Fruit fly (Drosophila melanogaster) whole organism, embryonic: ENCODE data around the gene CG10185.

Experiments used
- Bdp1 ChIP-seq: fragments of 200-800 bp; sonication (Bioruptor generic); optimal IDR thresholded peaks from 3 replicates; lab custom pipeline; 2016; ENCODE audit warnings: missing biosample characterization, missing genetic modification characterization
- CG10267 ChIP-seq: fragments of 200-800 bp; sonication (Bioruptor generic); optimal IDR thresholded peaks from 2 replicates; lab custom pipeline; 2018; ENCODE audit warnings: missing biosample characterization, mild to moderate bottlenecking, missing genetic modification characterization, moderate library complexity
- CG10565 ChIP-seq: fragments of 200-800 bp; sonication (Bioruptor generic); optimal IDR thresholded peaks from 3 replicates; lab custom pipeline; 2016; ENCODE audit warnings: missing biosample characterization, mild to moderate bottlenecking, missing genetic modification characterization
- CG10979 ChIP-seq: fragments of 200-800 bp; sonication (Bioruptor generic); optimal IDR thresholded peaks from 2 replicates; lab custom pipeline; 2018; ENCODE audit warnings: missing biosample characterization, mild to moderate bottlenecking, missing genetic modification characterization, moderate library complexity
- CG11504 ChIP-seq: fragments of 200-800 bp; sonication (Bioruptor generic); optimal IDR thresholded peaks from 3 replicates; lab custom pipeline; 2019; ENCODE audit warnings: missing biosample characterization, mild to moderate bottlenecking, missing genetic modification characterization, moderate library complexity
- CG11560 ChIP-seq: fragments of 200-800 bp; sonication (Bioruptor generic); IDR thresholded peaks from 3 replicates; pipeline ENCODE4 v1.3.6; 2022; ENCODE audit warnings: missing biosample characterization, missing genetic modification characterization
- CG13287 ChIP-seq: fragments of 200-800 bp; sonication (Bioruptor generic); IDR thresholded peaks from 2 replicates; pipeline ENCODE4 v1.3.6; 2022; ENCODE audit warnings: missing biosample characterization, missing genetic modification characterization; ENCODE audit not compliant: partially characterized antibody
- CG13894 ChIP-seq: fragments of 200-800 bp; sonication (Bioruptor generic); optimal IDR thresholded peaks from 3 replicates; lab custom pipeline; 2018; ENCODE audit warnings: missing biosample characterization, mild to moderate bottlenecking, missing genetic modification characterization, moderate library complexity
- CG16813 ChIP-seq: fragments of 200-800 bp; sonication (Bioruptor generic); IDR thresholded peaks from 3 replicates; pipeline ENCODE4 v1.3.6; 2022; ENCODE audit warnings: missing biosample characterization, missing genetic modification characterization; ENCODE audit not compliant: partially characterized antibody
- CG17186 ChIP-seq: fragments of 200-800 bp; sonication (Bioruptor generic); optimal IDR thresholded peaks from 3 replicates; lab custom pipeline; 2017; ENCODE audit warnings: missing biosample characterization, missing genetic modification reagents, missing genetic modification characterization
- CG17829 ChIP-seq: fragments of 200-800 bp; optimal IDR thresholded peaks from 2 replicates; lab custom pipeline; 2019; ENCODE audit warnings: missing biosample characterization, mild to moderate bottlenecking, missing genetic modification characterization, moderate library complexity
- CG17912 ChIP-seq: fragments of 200-800 bp; sonication (Bioruptor generic); optimal IDR thresholded peaks from 2 replicates; lab custom pipeline; 2018; ENCODE audit warnings: missing biosample characterization, mild to moderate bottlenecking, missing genetic modification characterization
- CG18764 ChIP-seq: fragments of 200-800 bp; sonication (Bioruptor generic); optimal IDR thresholded peaks from 3 replicates; lab custom pipeline; 2016; ENCODE audit warnings: missing biosample characterization, missing genetic modification characterization
- CG30020 ChIP-seq: fragments of 200-800 bp; optimal IDR thresholded peaks from 2 replicates; lab custom pipeline; 2019; ENCODE audit warnings: missing biosample characterization, mild to moderate bottlenecking, missing genetic modification characterization, moderate library complexity
- CG4404 ChIP-seq: fragments of 200-800 bp; sonication (Bioruptor generic); IDR thresholded peaks from 2 replicates; pipeline ENCODE4 v1.3.6; 2022; ENCODE audit warnings: missing biosample characterization, missing genetic modification characterization
- CG6689 ChIP-seq: fragments of 200-800 bp; sonication (Bioruptor generic); IDR thresholded peaks from 2 replicates; pipeline ENCODE4 v1.3.6; 2022; ENCODE audit warnings: missing biosample characterization, missing genetic modification characterization
- CG8388 ChIP-seq: fragments of 200-800 bp; sonication (Bioruptor generic); optimal IDR thresholded peaks from 2 replicates; lab custom pipeline; 2019; ENCODE audit warnings: missing biosample characterization, mild to moderate bottlenecking, missing genetic modification characterization, moderate library complexity
- CG9609 ChIP-seq: fragments of 200-800 bp; sonication (Bioruptor generic); optimal IDR thresholded peaks from 3 replicates; lab custom pipeline; 2016; ENCODE audit warnings: missing biosample characterization, missing genetic modification characterization
- Camta ChIP-seq: fragments of 200-800 bp; sonication (Bioruptor generic); optimal IDR thresholded peaks from 2 replicates; lab custom pipeline; 2016; ENCODE audit warnings: missing biosample characterization, missing genetic modification characterization
- D ChIP-seq, 2 experiments: fragments of 200-800 bp in 1 of 2; fragments of >200 bp in 1 of 2; sonication (Bioruptor generic) in 1 of 2; optimal IDR thresholded peaks; 2 replicates in 1 of 2; 3 replicates in 1 of 2; lab custom pipeline; 2017; ENCODE audit warnings: mild to moderate bottlenecking in 1 of 2, missing biosample characterization in 1 of 2, missing genetic modification characterization in 1 of 2, missing genetic modification reagents in 1 of 2
- Deaf1 ChIP-seq: fragments of 200-800 bp; optimal IDR thresholded peaks from 3 replicates; lab custom pipeline; 2019; ENCODE audit warnings: missing biosample characterization, mild to moderate bottlenecking, missing genetic modification characterization, moderate library complexity
- Dll ChIP-seq: fragments of 200-800 bp; sonication (Bioruptor generic); IDR thresholded peaks from 4 replicates; pipeline ENCODE4 v1.3.6; 2022; ENCODE audit warnings: missing biosample characterization, missing genetic modification characterization; ENCODE audit not compliant: partially characterized antibody
- Drgx ChIP-seq: fragments of 200-800 bp; sonication (Bioruptor generic); IDR thresholded peaks from 2 replicates; pipeline ENCODE4 v1.3.6; 2022; ENCODE audit warnings: missing biosample characterization, missing genetic modification characterization
- Gsc ChIP-seq: fragments of 200-800 bp; sonication (Bioruptor generic); IDR thresholded peaks from 2 replicates; pipeline ENCODE4 v1.3.6; 2022; ENCODE audit warnings: missing biosample characterization, missing genetic modification characterization
- H15 ChIP-seq: fragments of 200-800 bp; sonication (Bioruptor generic); IDR thresholded peaks from 3 replicates; pipeline ENCODE4 v1.3.6; 2022; ENCODE audit warnings: missing biosample characterization, missing genetic modification characterization
- HLH4C ChIP-seq: fragments of 200-800 bp; sonication (Bioruptor generic); IDR thresholded peaks from 3 replicates; pipeline ENCODE4 v1.3.6; 2022; ENCODE audit warnings: missing biosample characterization, missing genetic modification characterization; ENCODE audit not compliant: partially characterized antibody
- HmgZ ChIP-seq: fragments of 200-800 bp; sonication (Bioruptor generic); optimal IDR thresholded peaks from 2 replicates; lab custom pipeline; 2018; ENCODE audit warnings: missing biosample characterization, mild to moderate bottlenecking, missing genetic modification characterization
- Hr39 ChIP-seq: fragments of >200 bp; optimal IDR thresholded peaks from 2 replicates; lab custom pipeline; 2017
- Poxn ChIP-seq: fragments of 200-800 bp; sonication (Bioruptor generic); IDR thresholded peaks from 2 replicates; pipeline ENCODE4 v1.3.6; 2022; ENCODE audit warnings: missing biosample characterization, missing genetic modification characterization
- Sry-β ChIP-seq: fragments of 200-800 bp; sonication (Bioruptor generic); optimal IDR thresholded peaks from 2 replicates; lab custom pipeline; 2018; ENCODE audit warnings: missing biosample characterization, mild to moderate bottlenecking, missing genetic modification characterization, moderate library complexity
- Xrp1 ChIP-seq: fragments of 200-800 bp; sonication (Bioruptor generic); IDR thresholded peaks from 2 replicates; pipeline ENCODE4 v1.3.6; 2022; ENCODE audit warnings: missing biosample characterization, missing genetic modification characterization
- ab ChIP-seq: fragments of 200-800 bp; sonication (Bioruptor generic); optimal IDR thresholded peaks from 2 replicates; lab custom pipeline; 2016; ENCODE audit warnings: missing biosample characterization, missing genetic modification characterization
- ash1 ChIP-seq: fragments of 200-800 bp; sonication (Bioruptor generic); optimal IDR thresholded peaks from 2 replicates; lab custom pipeline; 2018; ENCODE audit warnings: missing biosample characterization, mild to moderate bottlenecking, missing genetic modification characterization
- cas ChIP-seq: fragments of 200-800 bp; sonication (Bioruptor generic); IDR thresholded peaks from 2 replicates; pipeline ENCODE4 v1.3.6; 2022; ENCODE audit warnings: missing biosample characterization, missing genetic modification characterization
- crc ChIP-seq: fragments of 200-800 bp; sonication (Bioruptor generic); optimal IDR thresholded peaks from 2 replicates; lab custom pipeline; 2016; ENCODE audit warnings: missing biosample characterization, missing genetic modification characterization
- da ChIP-seq: fragments of 200-800 bp; sonication (Bioruptor generic); optimal IDR thresholded peaks from 2 replicates; lab custom pipeline; 2016; ENCODE audit warnings: missing biosample characterization, missing genetic modification characterization
- dati ChIP-seq: fragments of 200-800 bp; sonication (Bioruptor generic); IDR thresholded peaks from 2 replicates; pipeline ENCODE4 v1.3.6; 2022; ENCODE audit warnings: missing biosample characterization, missing genetic modification characterization
- dm ChIP-seq: fragments of 200-800 bp; sonication (Bioruptor generic); optimal IDR thresholded peaks from 3 replicates; lab custom pipeline; 2016; ENCODE audit warnings: missing biosample characterization, missing genetic modification characterization
- fd102C ChIP-seq: fragments of 200-800 bp; sonication (Bioruptor generic); optimal IDR thresholded peaks from 2 replicates; lab custom pipeline; 2018; ENCODE audit warnings: missing biosample characterization, mild to moderate bottlenecking, missing genetic modification characterization, moderate library complexity
- gcm2 ChIP-seq: fragments of 200-800 bp; sonication (Bioruptor generic); optimal IDR thresholded peaks from 2 replicates; lab custom pipeline; 2016; ENCODE audit warnings: missing biosample characterization, missing genetic modification characterization
- gro ChIP-seq: fragments of 200-800 bp; sonication (Bioruptor generic); optimal IDR thresholded peaks from 2 replicates; lab custom pipeline; 2016; ENCODE audit warnings: missing biosample characterization, missing genetic modification characterization
- lilli ChIP-seq: fragments of 200-800 bp; sonication (Bioruptor generic); optimal IDR thresholded peaks from 3 replicates; lab custom pipeline; 2016; ENCODE audit warnings: missing biosample characterization, missing genetic modification characterization
- odd ChIP-seq: fragments of 200-800 bp; sonication (Bioruptor generic); optimal IDR thresholded peaks from 2 replicates; lab custom pipeline; 2017; ENCODE audit warnings: missing biosample characterization, mild to moderate bottlenecking, missing genetic modification characterization
- pan ChIP-seq, 4 experiments: fragments of >200 bp in 3 of 4; fragments of 200-800 bp in 1 of 4; sonication (Bioruptor generic) in 1 of 4; optimal IDR thresholded peaks in 3 of 4; IDR thresholded peaks in 1 of 4; 2 replicates each; pipeline versions ENCODE4 v1.3.6 to Lab custom; 2017 to 2022; ENCODE audit warnings: missing biosample characterization in 2 of 4, missing genetic modification characterization in 2 of 4, mixed read lengths in 1 of 4
- pho ChIP-seq: fragments of 200-800 bp; sonication (Bioruptor generic); optimal IDR thresholded peaks from 2 replicates; lab custom pipeline; 2016; ENCODE audit warnings: missing biosample characterization, missing genetic modification characterization
- pzg ChIP-seq: fragments of 200-800 bp; sonication (Bioruptor generic); optimal IDR thresholded peaks from 3 replicates; lab custom pipeline; 2018; ENCODE audit warnings: missing biosample characterization, mild to moderate bottlenecking, missing genetic modification characterization, moderate library complexity
- row ChIP-seq: fragments of 200-800 bp; sonication (Bioruptor generic); IDR thresholded peaks from 3 replicates; pipeline ENCODE4 v1.3.6; 2022; ENCODE audit warnings: missing biosample characterization, missing genetic modification characterization
- toy ChIP-seq: fragments of 200-800 bp; sonication (Bioruptor generic); IDR thresholded peaks from 2 replicates; pipeline ENCODE4 v1.3.6; 2022; ENCODE audit warnings: missing biosample characterization, missing genetic modification characterization
- tx ChIP-seq: fragments of 200-800 bp; sonication (Bioruptor generic); optimal IDR thresholded peaks from 2 replicates; lab custom pipeline; 2016; ENCODE audit warnings: missing biosample characterization, missing genetic modification characterization
- wdn ChIP-seq: fragments of 200-800 bp; sonication (Bioruptor generic); IDR thresholded peaks from 2 replicates; pipeline ENCODE4 v1.3.6; 2022; ENCODE audit warnings: missing biosample characterization, missing genetic modification characterization

CG10185 gene

dm6 chr3R:16050621-16051328, 16.6 kb downstream of the CG10185 start, which contains the start of gene msps (continued):
- no peak for TF ChIP-seq dati (GFP tag; lab: Robert Waterston, UW)
- no peak for TF ChIP-seq wdn
- no peak for TF ChIP-seq CG30020
- no peak for TF ChIP-seq CG10565 (GFP tag; lab: Kevin White, UChicago)
- TF ChIP-seq Deaf1 (tag; lab: Kevin White, UChicago) = no peak
- TF ChIP-seq Sry-β (GFP tag; lab: Kevin White, UChicago) = no peak
- TF ChIP-seq CG18764 (GFP tag; lab: Kevin White, UChicago) = no peak
- TF ChIP-seq Xrp1 (GFP tag; lab: Robert Waterston, UW) = no peak
- peak; percentile 0 for TF ChIP-seq CG11504 (tag; lab: Kevin White, UChicago)
- no peak for TF ChIP-seq lilli (GFP tag; lab: Kevin White, UChicago)
- TF ChIP-seq CG10979 (tag; lab: Kevin White, UChicago) = no peak
- TF ChIP-seq Poxn (GFP tag; lab: Robert Waterston, UW) = no peak
- no peak for TF ChIP-seq CG17186 (GFP tag; lab: Kevin White, UChicago)
- no peak for TF ChIP-seq CG11560
- TF ChIP-seq CG4404 (GFP tag; lab: Robert Waterston, UW) = no peak
- TF ChIP-seq CG9609 (GFP tag; lab: Kevin White, UChicago) = no peak
- TF ChIP-seq toy (GFP tag; lab: Robert Waterston, UW) = no peak
- no peak for TF ChIP-seq pan (optimal IDR thresholded peaks at IDR 0.05; lab: Kevin White, UChicago)
- no peak for TF ChIP-seq pan (GFP tag; optimal IDR thresholded peaks at IDR 0.05 in 1 of 2, IDR thresholded peaks at IDR 0.05 in 1 of 2)
- peak; percentile 52; the same call in 2 of the 3 replicates for TF ChIP-seq HLH4C (GFP tag; lab: Robert Waterston, UW)
- no peak for TF ChIP-seq da
- no peak for TF ChIP-seq tx
- no peak for TF ChIP-seq CG13287 (GFP tag; lab: Robert Waterston, UW)
- TF ChIP-seq pzg (GFP tag; lab: Kevin White, UChicago) = peak; percentile 84
- no peak for TF ChIP-seq CG8388
- peak; percentile 64 for TF ChIP-seq HmgZ (tag; lab: Kevin White, UChicago)
- no peak for TF ChIP-seq crc (GFP tag; lab: Kevin White, UChicago)
- peak; percentile 24 for TF ChIP-seq CG17829 (tag; lab: Kevin White, UChicago)
- TF ChIP-seq H15 = no peak
- TF ChIP-seq cas (GFP tag; lab: Robert Waterston, UW) = no peak
- no peak for TF ChIP-seq fd102C
- TF ChIP-seq dm (GFP tag; lab: Kevin White, UChicago) = no peak
- TF ChIP-seq pho (GFP tag; lab: Kevin White, UChicago) = no peak
- no peak for TF ChIP-seq gro (GFP tag; lab: Kevin White, UChicago)
- no peak for TF ChIP-seq D (optimal IDR thresholded peaks at IDR 0.05; lab: Kevin White, UChicago)
- no peak for TF ChIP-seq D (GFP tag; optimal IDR thresholded peaks at IDR 0.05; lab: Kevin White, UChicago)
- no peak for TF ChIP-seq CG6689 (GFP tag; lab: Robert Waterston, UW)
- no peak for TF ChIP-seq ab (GFP tag; lab: Kevin White, UChicago)
- no peak for TF ChIP-seq Gsc
- no peak for TF ChIP-seq Drgx
- TF ChIP-seq CG13894 (tag; lab: Kevin White, UChicago) = no peak
- TF ChIP-seq CG10267 = peak; percentile 43
- no peak for TF ChIP-seq odd (GFP tag; lab: Kevin White, UChicago)
- TF ChIP-seq Camta (GFP tag; lab: Kevin White, UChicago) = no peak
- no peak for TF ChIP-seq Hr39 (lab: Kevin White, UChicago)
- TF ChIP-seq gcm2 (GFP tag; lab: Kevin White, UChicago) = no peak
- TF ChIP-seq Dll (GFP tag; lab: Robert Waterston, UW) = 0 out of 4 replicates have a peak, but pooled peaks have one; percentile 42
- TF ChIP-seq Bdp1 (GFP tag; lab: Kevin White, UChicago) = no peak
- TF ChIP-seq CG17912 (GFP tag; lab: Kevin White, UChicago) = no peak
- no peak for TF ChIP-seq ash1
- TF ChIP-seq CG16813 (GFP tag; lab: Robert Waterston, UW) = no peak; the same call in 2 of the 3 replicates
- TF ChIP-seq row (GFP tag; lab: Robert Waterston, UW) = 0 out of 3 replicates have a peak, but pooled peaks have one; percentile 17
